Worm (Caenorhabditis elegans): ENCODE measurements around the gene C34H4.2.
A peak's percentile ranks its signal among the peaks of the same experiment; 100 is the strongest.

Gene C34H4.2

ce11 chrIV:1597018-1597417, 43.5 kb downstream of the C34H4.2 start, which contains the start of gene ced-2:
Gene ced-2, plus strand, starts transcription at chrIV:1597318.
- TF ChIP-seq rnt-1 (tag; optimal IDR thresholded peaks at IDR 0.05) (no peak), nhr-77 (tag; optimal IDR thresholded peaks at IDR 0.05) (no peak), Y116A8C.19 (tag; optimal IDR thresholded peaks at IDR 0.05; ENCODE audit: borderline replicate concordance) (no peak), hpl-2 (GFP tag; optimal IDR thresholded peaks at IDR 0.05) (no peak), blmp-1 (tag; optimal IDR thresholded peaks at IDR 0.05) (no peak), ztf-11 (tag; optimal IDR thresholded peaks at IDR 0.05) (no peak), mef-2 (tag; optimal IDR thresholded peaks at IDR 0.05) (no peak), fkh-4 (tag; optimal IDR thresholded peaks at IDR 0.05; ENCODE audit: borderline replicate concordance) (no peak), sox-4 (tag; optimal IDR thresholded peaks at IDR 0.05) (no peak)

DNA sequence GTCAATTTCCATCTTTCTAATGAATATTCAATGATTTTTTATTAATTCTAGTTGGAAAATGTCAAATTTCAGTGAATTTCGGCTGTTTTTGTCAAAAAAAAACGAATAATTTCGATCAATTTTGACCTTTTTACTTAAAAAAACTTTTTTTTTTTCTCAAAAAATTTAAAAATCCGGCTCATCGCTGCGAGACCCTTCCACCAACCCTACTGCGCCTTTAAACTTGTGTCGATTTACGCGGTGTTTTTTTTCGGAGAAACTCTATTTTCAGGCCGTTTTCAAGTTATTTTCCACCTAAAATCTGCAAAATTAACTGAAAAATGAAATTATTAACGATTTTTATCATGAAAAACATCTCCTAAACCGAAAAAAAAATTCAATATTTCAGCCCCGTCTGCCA, 47.2 kb downstream of the C34H4.2 start:
- TF ChIP-seq unc-86 (tag; optimal IDR thresholded peaks at IDR 0.05), result no peak
- peak in 1 of 2 experiments; percentile 54 for TF ChIP-seq efl-1 (optimal IDR thresholded peaks at IDR 0.05)
- TF ChIP-seq efl-1 (GFP tag; optimal IDR thresholded peaks at IDR 0.05 in 1 of 2), result peak in 1 of 2 experiments; percentile 8
- peak in 1 of 3 experiments; percentile 4 for TF ChIP-seq dpl-1 (GFP tag; optimal IDR thresholded peaks at IDR 0.05)

- TF ChIP-seq unc-130 (tag; optimal IDR thresholded peaks at IDR 0.05) (no peak), nhr-76 (tag; optimal IDR thresholded peaks at IDR 0.05) (no peak), vab-15 (tag; optimal IDR thresholded peaks at IDR 0.05) (no peak), lin-39 (tag; optimal IDR thresholded peaks at IDR 0.05) (no peak), ceh-90 (tag; optimal IDR thresholded peaks at IDR 0.05) (no peak), ceh-8 (GFP tag; optimal IDR thresholded peaks at IDR 0.05) (no peak)
Measured at ce11 chrIV:1601357-1601756, 47.8 kb downstream of the C34H4.2 start, which contains the start of gene set-23. Gene set-23, plus strand, starts transcription at chrIV:1601657.

- TF ChIP-seq nhr-90 (tag; optimal IDR thresholded peaks at IDR 0.05; ENCODE audit: poor library complexity) (no peak), nhr-77 (tag; optimal IDR thresholded peaks at IDR 0.05) (no peak), Y116A8C.19 (tag; optimal IDR thresholded peaks at IDR 0.05; ENCODE audit: borderline replicate concordance) (no peak), elt-2 (tag; optimal IDR thresholded peaks at IDR 0.05) (no peak), lin-39 (tag; optimal IDR thresholded peaks at IDR 0.05) (no peak), nhr-71 (tag; optimal IDR thresholded peaks at IDR 0.05) (no peak), nhr-19 (GFP tag; conservative IDR thresholded peaks at IDR 0.05) (no peak), ces-1 (GFP tag; optimal IDR thresholded peaks at IDR 0.05) (no peak), F16B12.6 (tag; optimal IDR thresholded peaks at IDR 0.05) (no peak), efl-1 (optimal IDR thresholded peaks at IDR 0.05) (no peak), efl-1 (GFP tag; optimal IDR thresholded peaks at IDR 0.05 in 1 of 2) (no peak), fkh-4 (tag; optimal IDR thresholded peaks at IDR 0.05; ENCODE audit: borderline replicate concordance) (no peak), ceh-82 (tag; optimal IDR thresholded peaks at IDR 0.05) (no peak), zip-4 (GFP tag; optimal IDR thresholded peaks at IDR 0.05) (no peak)
Measured at ce11 chrIV:1602936-1603457, 49.4 kb downstream of the C34H4.2 start.
